Worm (Caenorhabditis elegans) whole organism, young adult: Measurements from ENCODE around the gene B0294.3.

ENCODE experiments used
- B0261.1 ChIP-seq: sonication (generic microtip); optimal IDR thresholded peaks from 2 replicates; lab custom pipeline; 2016; ENCODE audit warnings: mild to moderate bottlenecking, missing genetic modification characterization, moderate library complexity, missing compliant biosample characterization
- D2030.7 ChIP-seq: fragments of 200-800 bp; sonication (Bioruptor generic); IDR thresholded peaks from 2 replicates; pipeline ENCODE4 v1.3.6; 2022; ENCODE audit warnings: missing genetic modification reagents, missing genetic modification characterization, missing compliant biosample characterization
- F22D6.2 ChIP-seq: sonication (generic microtip); optimal IDR thresholded peaks from 2 replicates; lab custom pipeline; 2016; ENCODE audit warnings: mild to moderate bottlenecking, missing genetic modification characterization, missing compliant biosample characterization
- F23B12.7 ChIP-seq: sonication (generic microtip); optimal IDR thresholded peaks from 2 replicates; lab custom pipeline; 2017; ENCODE audit warnings: missing genetic modification characterization, mild to moderate bottlenecking, missing compliant biosample characterization, antibody characterized with exemption, moderate library complexity; ENCODE audit not compliant: insufficient read depth
- F49E8.2 ChIP-seq: sonication (generic microtip); optimal IDR thresholded peaks from 3 replicates; lab custom pipeline; 2017; ENCODE audit warnings: missing genetic modification characterization, mild to moderate bottlenecking, missing compliant biosample characterization, antibody characterized with exemption, moderate library complexity; ENCODE audit not compliant: insufficient read depth
- F57A8.1 ChIP-seq: fragments of 200-800 bp; sonication (Bioruptor generic); optimal IDR thresholded peaks from 2 replicates; lab custom pipeline; 2018; ENCODE audit warnings: mild to moderate bottlenecking, missing genetic modification characterization, moderate library complexity, missing compliant biosample characterization
- F57C9.4 ChIP-seq: sonication (generic microtip); optimal IDR thresholded peaks from 2 replicates; lab custom pipeline; 2017; ENCODE audit warnings: mild to moderate bottlenecking, missing genetic modification characterization, missing compliant biosample characterization
- K12H6.12 ChIP-seq: fragments of 200-800 bp; sonication (Bioruptor generic); optimal IDR thresholded peaks from 2 replicates; lab custom pipeline; 2018; ENCODE audit warnings: mild to moderate bottlenecking, missing genetic modification characterization, missing compliant biosample characterization
- Y53F4B.3 ChIP-seq: fragments of 200-800 bp; sonication (Bioruptor generic); IDR thresholded peaks from 2 replicates; pipeline ENCODE4 v1.3.6; 2022; ENCODE audit warnings: missing genetic modification reagents, missing genetic modification characterization, missing compliant biosample characterization
- Y95B8A.8 ChIP-seq: fragments of 200-800 bp; sonication (Bioruptor generic); IDR thresholded peaks from 2 replicates; pipeline ENCODE4 v1.3.6; 2022; ENCODE audit warnings: missing genetic modification reagents, missing genetic modification characterization, missing compliant biosample characterization
- akir-1 ChIP-seq: fragments of 200-800 bp; sonication (Bioruptor generic); optimal IDR thresholded peaks from 2 replicates; lab custom pipeline; 2018; ENCODE audit warnings: mild to moderate bottlenecking, missing genetic modification characterization, moderate library complexity, missing compliant biosample characterization
- aptf-2 ChIP-seq: fragments of 200-800 bp; sonication (Bioruptor generic); conservative IDR thresholded peaks from 2 replicates; pipeline ENCODE4 v1.3.6; 2022; ENCODE audit warnings: missing genetic modification reagents, missing genetic modification characterization, missing compliant biosample characterization
- athp-1 ChIP-seq: sonication (generic microtip); optimal IDR thresholded peaks from 2 replicates; lab custom pipeline; 2017; ENCODE audit warnings: mild to moderate bottlenecking, missing genetic modification characterization, missing compliant biosample characterization
- attf-3 ChIP-seq: fragments of 200-800 bp; sonication (Bioruptor generic); conservative IDR thresholded peaks from 2 replicates; pipeline ENCODE4 v1.3.6; 2022; ENCODE audit warnings: missing genetic modification reagents, missing genetic modification characterization, missing compliant biosample characterization
- bed-1 ChIP-seq: fragments of 200-800 bp; sonication (Bioruptor generic); IDR thresholded peaks from 2 replicates; pipeline ENCODE4 v1.3.6; 2022; ENCODE audit warnings: missing genetic modification reagents, missing genetic modification characterization, missing compliant biosample characterization
- ccch-3 ChIP-seq: fragments of 200-800 bp; sonication (Bioruptor generic); optimal IDR thresholded peaks from 2 replicates; lab custom pipeline; 2018; ENCODE audit warnings: mild to moderate bottlenecking, missing genetic modification characterization, missing compliant biosample characterization
- cebp-1 ChIP-seq, 2 experiments: fragments of 200-800 bp in 1 of 2; sonication (Bioruptor generic) in 1 of 2; sonication (generic microtip) in 1 of 2; IDR thresholded peaks in 1 of 2; optimal IDR thresholded peaks in 1 of 2; 2 replicates each; pipeline versions ENCODE4 v1.3.6 to Lab custom; 2017 to 2022; ENCODE audit warnings: missing compliant biosample characterization in 2 of 2, missing genetic modification characterization in 2 of 2, mild to moderate bottlenecking in 1 of 2, missing genetic modification reagents in 1 of 2, moderate library complexity in 1 of 2
- ceh-100 ChIP-seq: fragments of 200-800 bp; sonication (Bioruptor generic); IDR thresholded peaks from 2 replicates; pipeline ENCODE4 v1.3.6; 2022; ENCODE audit warnings: missing genetic modification reagents, missing genetic modification characterization, missing compliant biosample characterization
- ceh-27 ChIP-seq: fragments of 200-800 bp; sonication (Bioruptor generic); optimal IDR thresholded peaks from 2 replicates; lab custom pipeline; 2018; ENCODE audit warnings: mild to moderate bottlenecking, missing genetic modification characterization, moderate library complexity, missing compliant biosample characterization
- ceh-91 ChIP-seq: fragments of 200-800 bp; sonication (Bioruptor generic); IDR thresholded peaks from 2 replicates; pipeline ENCODE4 v1.3.6; 2022; ENCODE audit warnings: missing genetic modification reagents, missing genetic modification characterization, missing compliant biosample characterization
- dpff-1 ChIP-seq: sonication (generic microtip); optimal IDR thresholded peaks from 2 replicates; lab custom pipeline; 2017; ENCODE audit warnings: mild to moderate bottlenecking, missing genetic modification characterization, missing compliant biosample characterization
- efl-1 ChIP-seq: fragments of 150-350 bp; optimal IDR thresholded peaks from 2 replicates; lab custom pipeline; 2014; ENCODE audit warnings: missing biosample characterization, missing genetic modification reagents, missing genetic modification characterization
- egrh-3 ChIP-seq: fragments of 200-800 bp; sonication (Bioruptor generic); IDR thresholded peaks from 2 replicates; pipeline ENCODE4 v1.3.6; 2022; ENCODE audit warnings: missing genetic modification reagents, missing genetic modification characterization, missing compliant biosample characterization
- ekl-4 ChIP-seq: fragments of 200-800 bp; sonication (Bioruptor generic); IDR thresholded peaks from 2 replicates; pipeline ENCODE4 v1.3.6; 2022; ENCODE audit warnings: missing genetic modification reagents, missing genetic modification characterization, missing compliant biosample characterization
- ets-4 ChIP-seq: fragments of 200-800 bp; sonication (Bioruptor generic); optimal IDR thresholded peaks from 2 replicates; lab custom pipeline; 2018; ENCODE audit warnings: mild to moderate bottlenecking, missing genetic modification characterization, missing compliant biosample characterization
- fkh-3 ChIP-seq: sonication (generic microtip); optimal IDR thresholded peaks from 2 replicates; lab custom pipeline; 2016; ENCODE audit warnings: mild to moderate bottlenecking, missing genetic modification characterization, missing compliant biosample characterization
- hlh-12 ChIP-seq: sonication (generic microtip); optimal IDR thresholded peaks from 2 replicates; lab custom pipeline; 2016; ENCODE audit warnings: missing genetic modification characterization, missing compliant biosample characterization
- hlh-26 ChIP-seq: fragments of 200-800 bp; sonication (Bioruptor generic); conservative IDR thresholded peaks from 2 replicates; pipeline ENCODE4 v1.3.6; 2022; ENCODE audit warnings: missing genetic modification reagents, missing genetic modification characterization, missing compliant biosample characterization
- hmg-20 ChIP-seq: fragments of 200-800 bp; sonication (Bioruptor generic); IDR thresholded peaks from 2 replicates; pipeline ENCODE4 v1.3.6; 2022; ENCODE audit warnings: missing genetic modification reagents, missing genetic modification characterization, missing compliant biosample characterization
- hsf-1 ChIP-seq: fragments of 200-800 bp; sonication (Bioruptor generic); IDR thresholded peaks from 2 replicates; pipeline ENCODE4 v1.3.6; 2022; ENCODE audit warnings: missing genetic modification reagents, missing genetic modification characterization, missing compliant biosample characterization
- lin-26 ChIP-seq: fragments of 200-800 bp; sonication (Bioruptor generic); IDR thresholded peaks from 2 replicates; pipeline ENCODE4 v1.3.6; 2022; ENCODE audit warnings: missing genetic modification reagents, missing genetic modification characterization, missing compliant biosample characterization
- madf-10 ChIP-seq: sonication (generic microtip); optimal IDR thresholded peaks from 2 replicates; lab custom pipeline; 2016; ENCODE audit warnings: mild to moderate bottlenecking, missing genetic modification characterization, missing compliant biosample characterization
- madf-3 ChIP-seq: fragments of 200-800 bp; sonication (Bioruptor generic); IDR thresholded peaks from 2 replicates; pipeline ENCODE4 v1.3.6; 2022; ENCODE audit warnings: missing genetic modification reagents, missing genetic modification characterization, missing compliant biosample characterization
- madf-8 ChIP-seq: fragments of 200-800 bp; sonication (Bioruptor generic); conservative IDR thresholded peaks from 2 replicates; pipeline ENCODE4 v1.3.6; 2022; ENCODE audit warnings: missing genetic modification reagents, missing genetic modification characterization, missing compliant biosample characterization
- mcd-1 ChIP-seq: fragments of 200-800 bp; sonication (Bioruptor generic); IDR thresholded peaks from 2 replicates; pipeline ENCODE4 v1.3.6; 2022; ENCODE audit warnings: missing genetic modification reagents, missing genetic modification characterization, missing compliant biosample characterization
- mes-4 ChIP-seq: sonication (generic microtip); optimal IDR thresholded peaks from 2 replicates; lab custom pipeline; 2016; ENCODE audit warnings: missing genotype, missing genetic modification characterization, missing compliant biosample characterization
- mxl-1 ChIP-seq: sonication (generic microtip); optimal IDR thresholded peaks from 2 replicates; lab custom pipeline; 2016; ENCODE audit warnings: missing genetic modification characterization, missing compliant biosample characterization
- nfya-1 ChIP-seq: sonication (generic microtip); optimal IDR thresholded peaks from 2 replicates; lab custom pipeline; 2017; ENCODE audit warnings: antibody characterized with exemption, missing compliant biosample characterization, missing genetic modification characterization, borderline replicate concordance; ENCODE audit not compliant: insufficient read depth
- nfya-2 ChIP-seq: fragments of 200-800 bp; sonication (Bioruptor generic); IDR thresholded peaks from 2 replicates; pipeline ENCODE4 v1.3.6; 2022; ENCODE audit warnings: missing genetic modification reagents, missing genetic modification characterization, missing compliant biosample characterization
- nfyb-1 ChIP-seq: fragments of 200-800 bp; sonication (Bioruptor generic); IDR thresholded peaks from 2 replicates; pipeline ENCODE4 v1.3.6; 2022; ENCODE audit warnings: missing genetic modification reagents, missing genetic modification characterization, missing compliant biosample characterization
- pbrm-1 ChIP-seq: fragments of 200-800 bp; sonication (Bioruptor generic); IDR thresholded peaks from 2 replicates; pipeline ENCODE4 v1.3.6; 2022; ENCODE audit warnings: missing genetic modification reagents, missing genetic modification characterization, missing compliant biosample characterization
- rcor-1 ChIP-seq: fragments of 200-800 bp; sonication (Bioruptor generic); IDR thresholded peaks from 2 replicates; pipeline ENCODE4 v1.3.6; 2022; ENCODE audit warnings: missing genetic modification reagents, missing genetic modification characterization, missing compliant biosample characterization
- rec-8 ChIP-seq, 2 experiments: sonication (generic microtip); optimal IDR thresholded peaks; 2 replicates each; lab custom pipeline; 2016; ENCODE audit warnings: mild to moderate bottlenecking in 2 of 2, missing genetic modification characterization in 2 of 2, missing genetic modification reagents in 2 of 2, missing genotype in 2 of 2, missing biosample characterization in 1 of 2, missing compliant biosample characterization in 1 of 2, moderate library complexity in 1 of 2
- snpc-3.4 ChIP-seq: sonication (generic microtip); optimal IDR thresholded peaks from 2 replicates; lab custom pipeline; 2017; ENCODE audit warnings: missing genetic modification characterization, mild to moderate bottlenecking, missing compliant biosample characterization, antibody characterized with exemption, moderate library complexity, missing genotype, missing genetic modification reagents
- somi-1 ChIP-seq: fragments of 200-800 bp; sonication (Bioruptor generic); optimal IDR thresholded peaks from 2 replicates; lab custom pipeline; 2018; ENCODE audit warnings: mild to moderate bottlenecking, missing genetic modification characterization, missing compliant biosample characterization
- tbp1 ChIP-seq: fragments of 200-800 bp; sonication (Bioruptor generic); optimal IDR thresholded peaks from 2 replicates; lab custom pipeline; 2018; ENCODE audit warnings: mild to moderate bottlenecking, missing genetic modification characterization, missing compliant biosample characterization
- tbx-9 ChIP-seq: sonication (generic microtip); optimal IDR thresholded peaks from 2 replicates; lab custom pipeline; 2016; ENCODE audit warnings: borderline replicate concordance, missing genetic modification characterization, inconsistent platforms, missing compliant biosample characterization
- ztf-3 ChIP-seq: fragments of 200-800 bp; sonication (Bioruptor generic); optimal IDR thresholded peaks from 2 replicates; lab custom pipeline; 2018; ENCODE audit warnings: mild to moderate bottlenecking, missing genetic modification characterization, missing compliant biosample characterization

B0294.3 gene

DNA sequence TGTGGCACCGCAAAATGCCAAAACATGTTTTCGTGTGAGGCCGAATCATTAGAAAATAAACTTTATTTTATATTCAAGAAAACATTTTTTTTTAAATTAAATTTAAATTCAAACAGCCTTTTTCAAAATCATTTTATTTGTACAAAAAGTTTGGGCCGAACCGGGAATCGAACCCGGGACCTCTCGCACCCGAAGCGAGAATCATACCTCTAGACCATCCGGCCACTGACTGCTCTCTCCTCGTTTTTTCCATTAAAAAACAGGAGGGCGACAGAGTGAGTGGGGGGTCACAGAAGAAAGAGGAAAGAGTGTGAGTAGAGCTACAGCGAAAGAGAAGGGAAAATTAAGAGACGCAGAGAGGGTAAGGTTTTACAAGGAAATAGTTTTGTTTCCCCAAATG, 11.3 kb upstream of the B0294.3 start (continued):
- TF ChIP-seq mxl-1 (tag; lab: Kevin White, UChicago) (peak; percentile 85), rcor-1 (peak; percentile 65), egrh-3 (GFP tag; lab: Robert Waterston, UW) (no peak), ceh-100 (GFP tag; lab: Robert Waterston, UW) (peak; percentile 48), dpff-1 (no peak), cebp-1 (GFP tag; IDR thresholded peaks at IDR 0.05; lab: Robert Waterston, UW) (no peak), cebp-1 (tag; optimal IDR thresholded peaks at IDR 0.05; lab: Kevin White, UChicago) (no peak), akir-1 (no peak), nfyb-1 (GFP tag; lab: Robert Waterston, UW) (no peak; the same call in 1 of the 2 replicates), snpc-3.4 (tag; lab: Kevin White, UChicago) (peak; percentile 67), madf-3 (GFP tag; lab: Robert Waterston, UW) (no peak), tbp1 (peak; percentile 93), Y95B8A.8 (no peak), B0261.1 (tag; lab: Kevin White, UChicago) (peak; percentile 95), nfya-2 (GFP tag; lab: Robert Waterston, UW) (no peak), madf-8 (GFP tag; lab: Robert Waterston, UW) (no peak), hsf-1 (GFP tag; lab: Robert Waterston, UW) (no peak), mes-4 (peak; percentile 37), mcd-1 (no peak), ekl-4 (GFP tag; lab: Robert Waterston, UW) (no peak), ets-4 (GFP tag; lab: Kevin White, UChicago) (no peak), ccch-3 (GFP tag; lab: Kevin White, UChicago) (peak; percentile 38), nfya-1 (no peak), ceh-27 (GFP tag; lab: Kevin White, UChicago) (peak; percentile 64), hlh-26 (no peak), attf-3 (no peak), hlh-12 (tag; lab: Kevin White, UChicago) (peak; percentile 66), fkh-3 (tag; lab: Kevin White, UChicago) (no peak), F57A8.1 (GFP tag; lab: Kevin White, UChicago) (no peak), efl-1 (no peak), F22D6.2 (peak; percentile 1), madf-10 (peak; percentile 53), lin-26 (GFP tag; lab: Robert Waterston, UW) (no peak), aptf-2 (GFP tag; lab: Robert Waterston, UW) (no peak), D2030.7 (GFP tag; lab: Robert Waterston, UW) (no peak), F23B12.7 (tag; lab: Kevin White, UChicago) (peak; percentile 57), somi-1 (GFP tag; lab: Kevin White, UChicago) (peak; percentile 62), F57C9.4 (tag; lab: Kevin White, UChicago) (no peak), K12H6.12 (peak; percentile 52), F49E8.2 (tag; lab: Kevin White, UChicago) (no peak), Y53F4B.3 (GFP tag; lab: Robert Waterston, UW) (0 out of 2 replicates have a peak, but pooled peaks have one; percentile 24), ceh-91 (no peak), rec-8 (tag; optimal IDR thresholded peaks at IDR 0.05; lab: Kevin White, UChicago) (peak; percentile 66 to 72), pbrm-1 (GFP tag; lab: Robert Waterston, UW) (no peak), tbx-9 (no peak), ztf-3 (GFP tag; lab: Kevin White, UChicago) (peak; percentile 23), athp-1 (no peak), hmg-20 (GFP tag; lab: Robert Waterston, UW) (peak; percentile 85), bed-1 (GFP tag; lab: Robert Waterston, UW) (no peak)
